Fruit fly (Drosophila melanogaster) whole organism, embryonic: ENCODE results near the gene TfIIA-S.
A peak's percentile ranks its signal among the peaks of the same experiment; 100 is the strongest.

Experiments
- ATbp ChIP-seq: fragments of 200-800 bp; sonication (Bioruptor generic); optimal IDR thresholded peaks from 2 replicates; lab custom pipeline; 2017; ENCODE audit warnings: missing biosample characterization, mild to moderate bottlenecking, missing genetic modification characterization, missing genetic modification reagents
- Atf3 ChIP-seq: fragments of 200-800 bp; sonication (Bioruptor generic); optimal IDR thresholded peaks from 3 replicates; lab custom pipeline; 2016; ENCODE audit warnings: missing biosample characterization, missing genetic modification characterization
- Bgb ChIP-seq: fragments of 200-800 bp; sonication (Bioruptor generic); IDR thresholded peaks from 2 replicates; pipeline ENCODE4 v1.3.6; 2022; ENCODE audit warnings: missing biosample characterization, missing genetic modification characterization; ENCODE audit not compliant: partially characterized antibody
- Bteb2 ChIP-seq: fragments of 200-800 bp; sonication (Bioruptor generic); optimal IDR thresholded peaks from 2 replicates; lab custom pipeline; 2016; ENCODE audit warnings: missing biosample characterization, missing genetic modification characterization
- CG10431 ChIP-seq: fragments of 200-800 bp; sonication (Bioruptor generic); optimal IDR thresholded peaks from 3 replicates; lab custom pipeline; 2018; ENCODE audit warnings: missing biosample characterization, mild to moderate bottlenecking, missing genetic modification characterization
- CG11456 ChIP-seq: fragments of 200-800 bp; sonication (Bioruptor generic); IDR thresholded peaks from 3 replicates; pipeline ENCODE4 v1.3.6; 2022; ENCODE audit warnings: missing biosample characterization, missing genetic modification characterization
- CG14860 ChIP-seq: fragments of 200-800 bp; sonication (Bioruptor generic); IDR thresholded peaks from 3 replicates; pipeline ENCODE4 v1.3.6; 2022; ENCODE audit warnings: missing biosample characterization, missing genetic modification characterization; ENCODE audit not compliant: partially characterized antibody
- CG15479 ChIP-seq: fragments of 200-800 bp; sonication (Bioruptor generic); optimal IDR thresholded peaks from 3 replicates; lab custom pipeline; 2019; ENCODE audit warnings: missing biosample characterization, mild to moderate bottlenecking, missing genetic modification characterization, moderate library complexity
- CG17829 ChIP-seq: fragments of 200-800 bp; optimal IDR thresholded peaks from 2 replicates; lab custom pipeline; 2019; ENCODE audit warnings: missing biosample characterization, mild to moderate bottlenecking, missing genetic modification characterization, moderate library complexity
- CG1792 ChIP-seq: fragments of 200-800 bp; sonication (Bioruptor generic); optimal IDR thresholded peaks from 2 replicates; lab custom pipeline; 2016; ENCODE audit warnings: missing biosample characterization, missing genetic modification characterization
- CG2202 ChIP-seq: fragments of 200-800 bp; sonication (Bioruptor generic); optimal IDR thresholded peaks from 2 replicates; lab custom pipeline; 2018; ENCODE audit warnings: missing biosample characterization, mild to moderate bottlenecking, missing genetic modification characterization
- CG31224 ChIP-seq: fragments of 200-800 bp; sonication (Bioruptor generic); IDR thresholded peaks from 2 replicates; pipeline ENCODE4 v1.3.6; 2022; ENCODE audit warnings: missing biosample characterization, missing genetic modification characterization
- CG32772 ChIP-seq: fragments of 200-800 bp; sonication (Bioruptor generic); IDR thresholded peaks from 2 replicates; pipeline ENCODE4 v1.3.6; 2022; ENCODE audit warnings: missing biosample characterization, missing genetic modification characterization
- CG4282 ChIP-seq: fragments of 200-800 bp; sonication (Bioruptor generic); optimal IDR thresholded peaks from 2 replicates; lab custom pipeline; 2016; ENCODE audit warnings: missing biosample characterization, missing genetic modification characterization
- CG4617 ChIP-seq: fragments of 200-800 bp; sonication (Bioruptor generic); optimal IDR thresholded peaks from 3 replicates; lab custom pipeline; 2016; ENCODE audit warnings: missing biosample characterization, missing genetic modification characterization, borderline replicate concordance
- CG4820 ChIP-seq: fragments of 200-800 bp; sonication (Bioruptor generic); optimal IDR thresholded peaks from 3 replicates; lab custom pipeline; 2016; ENCODE audit warnings: missing biosample characterization, missing genetic modification characterization
- CG7372 ChIP-seq: fragments of 200-800 bp; sonication (Bioruptor generic); IDR thresholded peaks from 2 replicates; pipeline ENCODE4 v1.3.6; 2022; ENCODE audit warnings: missing biosample characterization, missing genetic modification characterization
- CG8388 ChIP-seq: fragments of 200-800 bp; sonication (Bioruptor generic); optimal IDR thresholded peaks from 2 replicates; lab custom pipeline; 2019; ENCODE audit warnings: missing biosample characterization, mild to moderate bottlenecking, missing genetic modification characterization, moderate library complexity
- CG8765 ChIP-seq: fragments of 200-800 bp; sonication (Bioruptor generic); IDR thresholded peaks from 2 replicates; pipeline ENCODE4 v1.3.6; 2022; ENCODE audit warnings: missing biosample characterization, missing genetic modification characterization
- CG8944 ChIP-seq: fragments of 200-800 bp; sonication (Bioruptor generic); optimal IDR thresholded peaks from 3 replicates; lab custom pipeline; 2016; ENCODE audit warnings: missing biosample characterization, missing genetic modification characterization
- Dip2 ChIP-seq: fragments of 200-800 bp; sonication (Bioruptor generic); IDR thresholded peaks from 2 replicates; pipeline ENCODE4 v1.3.6; 2022; ENCODE audit warnings: missing biosample characterization, missing genetic modification characterization
- Dll ChIP-seq: fragments of 200-800 bp; sonication (Bioruptor generic); IDR thresholded peaks from 4 replicates; pipeline ENCODE4 v1.3.6; 2022; ENCODE audit warnings: missing biosample characterization, missing genetic modification characterization; ENCODE audit not compliant: partially characterized antibody
- Dref ChIP-seq: fragments of 200-800 bp; sonication (Bioruptor generic); IDR thresholded peaks from 2 replicates; pipeline ENCODE4 v1.3.6; 2022; ENCODE audit warnings: missing biosample characterization, missing genetic modification characterization
- E2f1 ChIP-seq: fragments of 200-800 bp; sonication (Bioruptor generic); IDR thresholded peaks from 2 replicates; pipeline ENCODE4 v1.3.6; 2022; ENCODE audit warnings: missing biosample characterization, missing genetic modification characterization
- E2f2 ChIP-seq: fragments of 200-800 bp; sonication (Bioruptor generic); IDR thresholded peaks from 2 replicates; pipeline ENCODE4 v1.3.6; 2022; ENCODE audit warnings: missing biosample characterization, missing genetic modification characterization
- Fer1 ChIP-seq: fragments of 200-800 bp; sonication (Bioruptor generic); optimal IDR thresholded peaks from 2 replicates; lab custom pipeline; 2017; ENCODE audit warnings: missing biosample characterization, mild to moderate bottlenecking, missing genetic modification characterization
- HLH3B ChIP-seq: fragments of 200-800 bp; sonication (Bioruptor generic); IDR thresholded peaks from 2 replicates; pipeline ENCODE4 v1.3.6; 2022; ENCODE audit warnings: missing biosample characterization, missing genetic modification characterization
- Hr78 ChIP-seq, 2 experiments: fragments of 200-800 bp in 1 of 2; fragments of >200 bp in 1 of 2; sonication (Bioruptor generic) in 1 of 2; optimal IDR thresholded peaks; 2 replicates each; lab custom pipeline; 2017 to 2019; ENCODE audit warnings: missing biosample characterization in 2 of 2, missing genetic modification characterization in 2 of 2, mild to moderate bottlenecking in 1 of 2, moderate library complexity in 1 of 2
- TFAM ChIP-seq: fragments of 200-800 bp; sonication (Bioruptor generic); optimal IDR thresholded peaks from 2 replicates; lab custom pipeline; 2017; ENCODE audit warnings: missing biosample characterization, missing genetic modification characterization, inconsistent platforms
- abd-A ChIP-seq: fragments of 200-800 bp; sonication (Bioruptor generic); optimal IDR thresholded peaks from 3 replicates; lab custom pipeline; 2019; ENCODE audit warnings: missing biosample characterization, mild to moderate bottlenecking, missing genetic modification characterization, moderate library complexity
- az2 ChIP-seq: fragments of 200-800 bp; sonication (Bioruptor generic); optimal IDR thresholded peaks from 3 replicates; lab custom pipeline; 2016; ENCODE audit warnings: missing biosample characterization, missing genetic modification characterization
- dan ChIP-seq: fragments of 200-800 bp; sonication (Bioruptor generic); IDR thresholded peaks from 2 replicates; pipeline ENCODE4 v1.3.6; 2022; ENCODE audit warnings: missing biosample characterization, missing genetic modification characterization
- emc ChIP-seq: fragments of 200-800 bp; sonication (Bioruptor generic); optimal IDR thresholded peaks from 2 replicates; lab custom pipeline; 2016; ENCODE audit warnings: missing biosample characterization, missing genetic modification characterization
- eve ChIP-seq, 2 experiments: fragments of >200 bp; optimal IDR thresholded peaks; 2 replicates each; lab custom pipeline; 2017; ENCODE audit warnings: missing biosample characterization in 2 of 2, missing genetic modification characterization in 2 of 2
- gsb ChIP-seq: fragments of 200-800 bp; sonication (Bioruptor generic); IDR thresholded peaks from 2 replicates; pipeline ENCODE4 v1.3.6; 2022; ENCODE audit warnings: missing biosample characterization, missing genetic modification characterization
- hkb ChIP-seq, 2 experiments: fragments of 200-800 bp in 1 of 2; fragments of >200 bp in 1 of 2; sonication (Bioruptor generic) in 1 of 2; IDR thresholded peaks in 1 of 2; optimal IDR thresholded peaks in 1 of 2; 2 replicates each; pipeline versions ENCODE4 v1.3.6 to Lab custom; 2017 to 2022; ENCODE audit warnings: missing biosample characterization in 1 of 2, missing genetic modification characterization in 1 of 2
- insv ChIP-seq, 2 experiments: fragments of 200-800 bp; sonication (Bioruptor generic); optimal IDR thresholded peaks; 3 replicates each; lab custom pipeline; 2016 to 2018; ENCODE audit warnings: missing biosample characterization in 2 of 2, missing genetic modification characterization in 2 of 2
- jumu ChIP-seq: fragments of 200-800 bp; sonication (Bioruptor generic); optimal IDR thresholded peaks from 3 replicates; lab custom pipeline; 2016; ENCODE audit warnings: missing biosample characterization, missing genetic modification characterization
- nerfin-1 ChIP-seq: fragments of 200-800 bp; sonication (Bioruptor generic); optimal IDR thresholded peaks from 3 replicates; lab custom pipeline; 2019; ENCODE audit warnings: missing biosample characterization, mild to moderate bottlenecking, missing genetic modification characterization, moderate library complexity
- pb ChIP-seq: fragments of 200-800 bp; sonication (Bioruptor generic); optimal IDR thresholded peaks from 3 replicates; lab custom pipeline; 2016; ENCODE audit warnings: missing biosample characterization, missing genetic modification characterization
- pnt ChIP-seq: fragments of 200-800 bp; sonication (Bioruptor generic); optimal IDR thresholded peaks from 3 replicates; lab custom pipeline; 2016; ENCODE audit warnings: missing biosample characterization, missing genetic modification characterization
- ro ChIP-seq: fragments of 200-800 bp; sonication (Bioruptor generic); IDR thresholded peaks from 2 replicates; pipeline ENCODE4 v1.3.6; 2022; ENCODE audit warnings: missing biosample characterization, missing genetic modification characterization
- scrt ChIP-seq: fragments of 200-800 bp; sonication (Bioruptor generic); optimal IDR thresholded peaks from 2 replicates; lab custom pipeline; 2018; ENCODE audit warnings: missing biosample characterization, mild to moderate bottlenecking, missing genetic modification characterization, moderate library complexity
- seq ChIP-seq: fragments of 200-800 bp; sonication (Bioruptor generic); IDR thresholded peaks from 2 replicates; pipeline ENCODE4 v1.3.6; 2022; ENCODE audit warnings: missing biosample characterization, missing genetic modification characterization
- sima ChIP-seq: fragments of 200-800 bp; sonication (Bioruptor generic); optimal IDR thresholded peaks from 2 replicates; lab custom pipeline; 2016; ENCODE audit warnings: missing biosample characterization, missing genetic modification characterization
- sisA ChIP-seq: fragments of 200-800 bp; sonication (Bioruptor generic); IDR thresholded peaks from 2 replicates; pipeline ENCODE4 v1.3.6; 2022; ENCODE audit warnings: missing biosample characterization, missing genetic modification characterization
- unc-4 ChIP-seq: fragments of 200-800 bp; sonication (Bioruptor generic); IDR thresholded peaks from 2 replicates; pipeline ENCODE4 v1.3.6; 2022; ENCODE audit warnings: missing biosample characterization, missing genetic modification characterization; ENCODE audit not compliant: partially characterized antibody
- usp ChIP-seq: fragments of >200 bp; optimal IDR thresholded peaks from 2 replicates; lab custom pipeline; 2017; ENCODE audit warnings: missing biosample characterization, missing genetic modification characterization

The TfIIA-S gene

dm6 chr3R:23939921-23940839, 49.3 kb upstream of the TfIIA-S start (continued):
- peak in 1 of 2 experiments; percentile 75 for TF ChIP-seq insv (GFP tag; optimal IDR thresholded peaks at IDR 0.05; lab: Kevin White, UChicago)
- no peak for TF ChIP-seq abd-A
- peak in 1 of 2 experiments; percentile 75 for TF ChIP-seq eve (GFP tag; optimal IDR thresholded peaks at IDR 0.05; lab: Kevin White, UChicago)
- no peak for TF ChIP-seq emc (GFP tag; lab: Kevin White, UChicago)
- TF ChIP-seq CG4820 (GFP tag; lab: Kevin White, UChicago), result peak; percentile 60
- no peak for TF ChIP-seq jumu (GFP tag; lab: Kevin White, UChicago)
- peak; percentile 90 for TF ChIP-seq CG10431
- TF ChIP-seq CG32772 (GFP tag; lab: Robert Waterston, UW), result peak; percentile 47; the same call in 1 of the 2 replicates
- TF ChIP-seq E2f2 (GFP tag; lab: Robert Waterston, UW), result peak; percentile 65
- TF ChIP-seq CG1792 (GFP tag; lab: Kevin White, UChicago), result peak; percentile 62
- TF ChIP-seq gsb, result peak; percentile 77
- no peak for TF ChIP-seq CG31224 (GFP tag; lab: Robert Waterston, UW)
- TF ChIP-seq CG8944 (GFP tag; lab: Kevin White, UChicago), result peak; percentile 19
- TF ChIP-seq ATbp (GFP tag; lab: Kevin White, UChicago), result peak; percentile 98
- TF ChIP-seq seq (GFP tag; lab: Robert Waterston, UW), result peak; percentile 87
- TF ChIP-seq Bteb2 (GFP tag; lab: Kevin White, UChicago), result peak; percentile 64
- TF ChIP-seq CG4617 (GFP tag; lab: Kevin White, UChicago), result peak; percentile 15
- peak; percentile 61 for TF ChIP-seq scrt (GFP tag; lab: Kevin White, UChicago)
- TF ChIP-seq CG8388 (GFP tag; lab: Kevin White, UChicago), result peak; percentile 51
- TF ChIP-seq sima, result peak; percentile 58
- TF ChIP-seq unc-4 (GFP tag; lab: Robert Waterston, UW), result no peak
- TF ChIP-seq CG4282 (GFP tag; lab: Kevin White, UChicago), result no peak
- no peak for TF ChIP-seq CG8765
- TF ChIP-seq CG7372 (GFP tag; lab: Robert Waterston, UW), result peak; percentile 38; the same call in 1 of the 2 replicates
- TF ChIP-seq nerfin-1 (tag; lab: Kevin White, UChicago), result peak; percentile 82
- peak; percentile 84 for TF ChIP-seq Fer1 (GFP tag; lab: Kevin White, UChicago)
- no peak for TF ChIP-seq hkb (optimal IDR thresholded peaks at IDR 0.05; lab: Kevin White, UChicago)
- peak; percentile 89 for TF ChIP-seq hkb (GFP tag; IDR thresholded peaks at IDR 0.05; lab: Robert Waterston, UW)
- TF ChIP-seq TFAM (GFP tag; lab: Kevin White, UChicago), result peak; percentile 59
- TF ChIP-seq Dref (GFP tag; lab: Robert Waterston, UW), result no peak
- peak; percentile 78; the same call in 1 of the 2 replicates for TF ChIP-seq HLH3B (GFP tag; lab: Robert Waterston, UW)
- no peak for TF ChIP-seq Dip2 (GFP tag; lab: Robert Waterston, UW)
- TF ChIP-seq CG17829 (tag; lab: Kevin White, UChicago), result peak; percentile 52
- peak; percentile 12 for TF ChIP-seq pnt (GFP tag; lab: Kevin White, UChicago)
- peak; percentile 12 for TF ChIP-seq az2 (GFP tag; lab: Kevin White, UChicago)
- TF ChIP-seq CG2202 (tag; lab: Kevin White, UChicago), result peak; percentile 94
- TF ChIP-seq CG14860 (GFP tag; lab: Robert Waterston, UW), result no peak
- TF ChIP-seq Atf3 (GFP tag; lab: Kevin White, UChicago), result peak; percentile 39
- TF ChIP-seq ro (GFP tag; lab: Robert Waterston, UW), result no peak
- no peak for TF ChIP-seq pb (GFP tag; lab: Kevin White, UChicago)
- TF ChIP-seq usp, result no peak
- peak; percentile 69 for TF ChIP-seq CG15479 (GFP tag; lab: Kevin White, UChicago)
- no peak for TF ChIP-seq dan
- peak in 1 of 2 experiments; percentile 59 for TF ChIP-seq Hr78 (GFP tag; optimal IDR thresholded peaks at IDR 0.05; lab: Kevin White, UChicago)
- no peak for TF ChIP-seq Bgb (GFP tag; lab: Robert Waterston, UW)
- no peak for TF ChIP-seq Dll (GFP tag; lab: Robert Waterston, UW)
- no peak for TF ChIP-seq sisA
- TF ChIP-seq E2f1 (GFP tag; lab: Robert Waterston, UW), result peak; percentile 76; the same call in 1 of the 2 replicates
- TF ChIP-seq CG11456 (GFP tag; lab: Robert Waterston, UW), result peak; percentile 57; the same call in 1 of the 3 replicates
